Worm (Caenorhabditis elegans): Measurements from ENCODE around the gene F42A9.6.

The F42A9.6 gene

DNA sequence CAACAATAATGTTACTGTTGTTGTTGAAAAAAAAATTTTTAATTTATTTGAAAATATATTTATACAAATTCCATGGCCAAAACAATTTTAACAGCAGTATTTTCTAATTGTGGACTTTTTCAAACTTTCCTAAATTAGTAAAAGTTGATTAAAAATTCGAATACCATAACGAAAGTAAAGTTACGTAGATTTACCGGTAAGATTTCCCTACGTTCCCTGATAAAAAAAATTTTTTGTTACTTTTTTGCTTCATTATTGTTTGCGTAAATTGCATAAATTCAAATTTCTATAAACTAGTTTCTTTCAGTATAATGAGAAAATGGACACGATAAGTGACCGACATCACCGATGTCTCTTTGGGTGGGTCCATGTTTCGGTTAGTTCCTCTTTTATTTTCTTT, at the start of gene F42A9.6:
Gene F42A9.6, plus strand, starts transcription at position 301 of the 400 bp plus-strand sequence.
- no peak for TF ChIP-seq unc-62 (GFP tag; optimal IDR thresholded peaks at IDR 0.05)

DNA sequence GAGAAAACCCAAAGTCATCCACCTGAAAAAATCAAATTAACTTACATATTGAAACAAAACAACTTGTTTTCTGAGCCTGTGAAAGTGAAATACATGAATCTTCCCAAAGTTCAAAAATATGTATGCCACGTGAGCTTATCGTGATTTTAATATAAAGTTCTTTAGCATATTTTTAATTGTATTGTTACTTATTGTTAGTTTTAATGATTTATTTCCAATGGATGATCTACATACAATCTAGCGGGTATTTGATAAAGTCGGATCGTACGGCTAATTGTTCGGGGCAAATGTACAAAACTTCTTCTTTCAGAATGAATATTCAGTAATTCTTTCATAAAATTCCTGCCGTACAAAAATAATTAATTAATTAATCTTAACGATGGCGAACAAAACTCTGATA, 38.8 kb upstream of the F42A9.6 start, which contains the start of gene Y59H11AM.4:
Gene Y59H11AM.4, minus strand, starts transcription at position 101 of the 400 bp plus-strand sequence.
- no peak for TF ChIP-seq unc-62 (GFP tag; optimal IDR thresholded peaks at IDR 0.05)

- no peak for TF ChIP-seq unc-62 (GFP tag; optimal IDR thresholded peaks at IDR 0.05)
Measured at ce11 chrIV:8570719-8571118, 38.3 kb upstream of the F42A9.6 start.

ce11 chrIV:8571138-8571537, 37.9 kb upstream of the F42A9.6 start, which contains the start of gene Y59H11AM.1:
Gene Y59H11AM.1, plus strand, starts transcription at chrIV:8571438.
- no peak for TF ChIP-seq unc-62 (GFP tag; optimal IDR thresholded peaks at IDR 0.05)

ce11 chrIV:8585076-8586033, 23.7 kb upstream of the F42A9.6 start, which contains the start of gene catp-7:
Gene catp-7, plus strand, starts transcription at chrIV:8585983.
- TF ChIP-seq unc-62 (GFP tag; optimal IDR thresholded peaks at IDR 0.05): no peak

DNA sequence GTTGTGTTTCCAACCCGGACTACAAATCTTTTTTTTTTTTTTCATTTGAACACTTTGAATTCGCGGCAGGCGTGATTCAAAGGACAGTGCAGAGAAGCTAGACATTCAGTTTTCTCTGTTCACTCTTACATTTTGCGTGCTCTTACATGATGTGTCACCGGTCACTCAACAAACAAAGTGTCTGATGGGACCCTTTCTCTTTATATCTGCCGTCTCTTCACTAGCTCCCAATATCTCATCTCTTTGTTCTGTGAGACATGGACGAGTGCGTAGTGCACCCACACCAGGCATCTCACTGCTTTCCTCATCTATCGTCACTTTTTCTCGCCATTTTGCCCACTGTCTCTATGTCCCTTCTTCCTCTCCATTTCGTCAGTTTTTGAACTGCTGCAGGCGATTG, 22.0 kb upstream of the F42A9.6 start:
- TF ChIP-seq unc-62 (GFP tag; optimal IDR thresholded peaks at IDR 0.05): no peak

DNA sequence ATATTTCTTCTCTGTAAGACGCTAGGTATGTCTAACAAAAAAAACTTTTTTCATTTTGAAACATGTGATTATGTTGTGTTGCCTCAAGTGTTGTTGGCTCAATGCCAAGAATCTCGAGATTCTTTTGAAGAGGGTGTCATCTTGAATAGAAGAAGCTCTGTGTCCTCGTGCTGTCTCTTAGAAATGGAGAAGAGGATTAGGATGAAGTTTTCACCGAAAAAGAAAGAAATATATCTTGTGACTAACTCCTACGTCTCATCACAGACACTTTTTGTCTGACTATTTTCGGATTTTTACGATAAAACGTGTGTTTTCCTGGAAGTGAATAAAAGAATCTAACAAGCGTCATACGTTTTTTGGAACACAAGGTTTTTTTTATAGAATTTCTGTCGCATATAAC, 21.4 kb upstream of the F42A9.6 start:
- no peak for TF ChIP-seq unc-62 (GFP tag; optimal IDR thresholded peaks at IDR 0.05)

DNA sequence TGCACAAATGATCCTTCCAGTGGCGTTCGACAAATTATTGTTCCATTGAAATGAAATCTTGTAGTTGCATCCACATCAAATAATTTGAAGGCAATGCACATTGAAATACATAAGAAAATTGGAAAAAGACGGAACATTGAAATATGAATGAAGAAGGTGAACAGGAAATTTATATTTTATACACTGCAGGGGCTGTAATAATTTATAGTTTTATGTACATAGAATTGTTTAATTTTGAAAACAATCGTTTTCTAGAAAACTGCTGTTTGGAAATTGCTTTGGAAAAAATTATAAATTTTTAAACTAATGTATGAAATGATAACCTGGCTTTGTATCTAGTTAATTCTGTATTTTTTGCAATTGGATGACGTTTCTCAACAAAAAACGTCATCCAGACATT, 13.7 kb upstream of the F42A9.6 start, which contains the start of gene Y59H11AR.3:
Gene Y59H11AR.3, minus strand, starts transcription at position 101 of the 400 bp plus-strand sequence.
- no peak for TF ChIP-seq unc-62 (GFP tag; optimal IDR thresholded peaks at IDR 0.05)

DNA sequence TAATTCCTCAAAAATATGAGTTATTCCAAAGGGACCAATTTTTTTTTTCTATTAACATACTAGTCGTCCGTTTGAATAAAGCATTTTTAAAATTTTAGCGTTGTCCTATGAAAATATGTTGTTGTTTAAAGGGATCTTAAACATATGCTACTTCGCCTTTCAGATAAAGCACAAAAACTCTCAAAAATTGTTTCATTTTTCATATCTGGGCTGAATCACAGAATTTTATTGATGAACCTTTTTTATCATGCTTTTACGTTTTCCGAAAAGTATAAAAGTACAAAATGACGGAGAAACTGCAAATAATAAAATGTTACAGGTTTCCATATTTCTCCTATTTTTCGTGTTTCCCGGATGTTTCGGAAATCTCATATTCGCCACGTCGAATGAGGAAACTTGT, 13.3 kb upstream of the F42A9.6 start, which contains the start of gene clec-181:
Gene clec-181, plus strand, starts transcription at position 301 of the 400 bp plus-strand sequence.
- TF ChIP-seq unc-62 (GFP tag; optimal IDR thresholded peaks at IDR 0.05): no peak

- no peak for TF ChIP-seq unc-62 (GFP tag; optimal IDR thresholded peaks at IDR 0.05)
Measured at ce11 chrIV:8597504-8597903, 11.5 kb upstream of the F42A9.6 start.

ce11 chrIV:8600712-8601330, 8.2 kb upstream of the F42A9.6 start, which contains the start of gene Y59H11AR.4:
Gene Y59H11AR.4, minus strand, starts transcription at chrIV:8600762.
- no peak for TF ChIP-seq unc-62 (GFP tag; optimal IDR thresholded peaks at IDR 0.05)

- TF ChIP-seq unc-62 (GFP tag; optimal IDR thresholded peaks at IDR 0.05): no peak
Measured at ce11 chrIV:8602877-8603276, 6.2 kb upstream of the F42A9.6 start, which contains the start of gene Y59H11AR.10. Gene Y59H11AR.10, plus strand, starts transcription at chrIV:8603177.

DNA sequence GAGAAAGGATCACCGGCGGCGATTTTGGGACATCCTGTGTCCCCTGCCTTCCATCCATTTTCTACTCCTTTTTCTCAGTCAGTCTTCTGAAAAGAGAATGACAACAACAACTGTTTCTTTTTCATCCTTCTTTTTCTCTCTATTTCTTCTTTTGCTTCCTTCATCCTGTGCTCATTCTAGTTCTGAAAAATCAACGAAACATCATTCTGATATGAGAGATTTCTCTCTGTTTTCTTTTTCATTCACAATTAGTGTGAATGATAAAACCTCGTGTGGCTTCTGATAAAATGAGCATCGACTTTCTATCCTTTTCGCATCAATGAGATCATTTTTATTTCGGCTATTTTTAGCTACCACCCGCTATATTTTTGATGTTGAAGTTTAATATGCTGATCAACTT, 3.8 kb upstream of the F42A9.6 start:
- TF ChIP-seq unc-62 (GFP tag; optimal IDR thresholded peaks at IDR 0.05): no peak

DNA sequence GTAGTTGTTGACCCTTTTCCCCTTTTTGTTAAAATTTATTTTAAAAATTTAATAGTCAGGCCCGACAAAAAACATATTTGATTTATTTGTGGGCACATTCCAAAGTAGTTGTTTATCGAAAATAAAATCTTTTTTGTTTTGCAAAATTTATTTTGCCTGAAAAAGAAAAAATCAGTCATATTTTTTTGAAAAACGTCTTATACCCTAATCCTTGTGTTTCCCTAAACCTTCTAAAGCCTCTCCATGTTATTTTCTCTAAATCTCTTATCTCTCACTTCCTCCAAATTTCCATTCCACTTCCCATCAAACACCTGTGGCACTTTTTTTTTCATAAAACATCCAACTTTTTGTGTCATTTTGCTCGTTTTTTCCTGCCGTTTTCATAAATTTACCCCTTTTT, 830 bp upstream of the F42A9.6 start:
- no peak for TF ChIP-seq unc-62 (GFP tag; optimal IDR thresholded peaks at IDR 0.05)

DNA sequence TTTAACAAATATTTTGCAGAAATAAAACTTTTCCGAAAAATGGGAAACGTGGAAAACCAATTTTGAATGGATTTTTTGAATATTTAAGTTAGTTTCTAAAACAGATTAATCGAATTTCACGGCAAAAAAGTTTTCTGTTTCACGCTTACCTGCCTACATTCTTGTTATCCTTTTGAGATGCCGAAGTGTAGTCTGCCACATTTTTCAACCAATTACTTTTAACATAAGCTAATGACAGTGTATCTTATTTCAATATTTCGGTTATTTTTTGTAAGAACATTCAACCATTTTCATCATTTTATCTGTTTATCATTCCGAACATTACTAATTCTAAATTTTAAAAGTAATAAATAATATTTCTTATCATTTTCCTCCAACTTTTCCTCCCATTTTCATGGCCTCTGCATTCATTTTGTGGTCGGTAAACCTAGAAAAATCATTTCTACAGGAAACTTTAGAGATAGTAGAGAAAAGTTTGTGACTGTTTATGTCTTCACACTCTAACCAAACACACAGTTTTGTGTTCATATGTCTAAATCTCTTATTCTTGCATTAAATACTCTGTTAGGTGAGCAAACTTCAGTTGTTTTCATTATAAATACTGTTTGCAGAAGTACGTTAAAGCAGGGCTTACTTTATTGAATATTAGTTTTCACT, 3.0 kb downstream of the F42A9.6 start, which contains the start of the genes F42A9.17 and cyp-33E2:
Gene F42A9.17, minus strand, starts transcription at position 51 of the 657 bp plus-strand sequence.
Gene cyp-33E2, plus strand, starts transcription at position 449 of the 657 bp plus-strand sequence.
- TF ChIP-seq unc-62 (GFP tag; optimal IDR thresholded peaks at IDR 0.05): no peak

- no peak for TF ChIP-seq unc-62 (GFP tag; optimal IDR thresholded peaks at IDR 0.05)
Measured at ce11 chrIV:8614680-8615079, 5.6 kb downstream of the F42A9.6 start, which contains the start of gene cyp-33E3. Gene cyp-33E3, plus strand, starts transcription at chrIV:8614995.
